Fruit fly (Drosophila melanogaster) whole organism, embryonic: ENCODE data around the gene CG2818.

Experiments used
- Ada2b ChIP-seq: fragments of 200-800 bp; sonication (Bioruptor generic); IDR thresholded peaks from 2 replicates; pipeline ENCODE4 v1.3.6; 2022; ENCODE audit warnings: missing biosample characterization, missing genetic modification characterization
- Asciz ChIP-seq: fragments of 200-800 bp; sonication (Bioruptor generic); optimal IDR thresholded peaks from 2 replicates; lab custom pipeline; 2017; ENCODE audit warnings: missing biosample characterization, mild to moderate bottlenecking, missing genetic modification characterization, missing genetic modification reagents
- Atf6 ChIP-seq: fragments of 200-800 bp; sonication (Bioruptor generic); IDR thresholded peaks from 2 replicates; pipeline ENCODE4 v1.3.6; 2022; ENCODE audit warnings: missing biosample characterization, missing genetic modification characterization
- Bteb2 ChIP-seq: fragments of 200-800 bp; sonication (Bioruptor generic); optimal IDR thresholded peaks from 2 replicates; lab custom pipeline; 2016; ENCODE audit warnings: missing biosample characterization, missing genetic modification characterization
- CG11247 ChIP-seq: fragments of 200-800 bp; sonication (Bioruptor generic); IDR thresholded peaks from 2 replicates; pipeline ENCODE4 v1.3.6; 2022; ENCODE audit warnings: missing biosample characterization, missing genetic modification characterization
- CG11504 ChIP-seq: fragments of 200-800 bp; sonication (Bioruptor generic); optimal IDR thresholded peaks from 3 replicates; lab custom pipeline; 2019; ENCODE audit warnings: missing biosample characterization, mild to moderate bottlenecking, missing genetic modification characterization, moderate library complexity
- CG13424 ChIP-seq: fragments of 200-800 bp; sonication (Bioruptor generic); optimal IDR thresholded peaks from 2 replicates; lab custom pipeline; 2019; ENCODE audit warnings: missing biosample characterization, mild to moderate bottlenecking, missing genetic modification characterization, moderate library complexity
- CG13894 ChIP-seq: fragments of 200-800 bp; sonication (Bioruptor generic); optimal IDR thresholded peaks from 3 replicates; lab custom pipeline; 2018; ENCODE audit warnings: missing biosample characterization, mild to moderate bottlenecking, missing genetic modification characterization, moderate library complexity
- CG14050 ChIP-seq: fragments of 200-800 bp; sonication (Bioruptor generic); IDR thresholded peaks from 3 replicates; pipeline ENCODE4 v1.3.6; 2022; ENCODE audit warnings: missing biosample characterization, missing genetic modification characterization
- CG15514 ChIP-seq: fragments of 200-800 bp; sonication (Bioruptor generic); optimal IDR thresholded peaks from 3 replicates; lab custom pipeline; 2017; ENCODE audit warnings: missing biosample characterization, missing genetic modification characterization, mild to moderate bottlenecking, moderate library complexity, missing genetic modification reagents
- CG1602 ChIP-seq: fragments of 200-800 bp; sonication (Bioruptor generic); optimal IDR thresholded peaks from 3 replicates; lab custom pipeline; 2016; ENCODE audit warnings: missing biosample characterization, missing genetic modification characterization
- CG1647 ChIP-seq: fragments of 200-800 bp; sonication (Bioruptor generic); optimal IDR thresholded peaks from 3 replicates; lab custom pipeline; 2016; ENCODE audit warnings: missing biosample characterization, missing genetic modification characterization
- CG17359 ChIP-seq: fragments of 200-800 bp; sonication (Bioruptor generic); optimal IDR thresholded peaks from 3 replicates; lab custom pipeline; 2018; ENCODE audit warnings: missing biosample characterization, mild to moderate bottlenecking, missing genetic modification characterization, moderate library complexity
- CG17568 ChIP-seq: fragments of 200-800 bp; sonication (Bioruptor generic); optimal IDR thresholded peaks from 2 replicates; lab custom pipeline; 2018; ENCODE audit warnings: missing biosample characterization, mild to moderate bottlenecking, missing genetic modification characterization, moderate library complexity
- CG2120 ChIP-seq: fragments of 200-800 bp; sonication (Bioruptor generic); optimal IDR thresholded peaks from 3 replicates; lab custom pipeline; 2016; ENCODE audit warnings: missing biosample characterization, missing genetic modification characterization
- CG30403 ChIP-seq: fragments of 200-800 bp; sonication (Bioruptor generic); optimal IDR thresholded peaks from 3 replicates; lab custom pipeline; 2016; ENCODE audit warnings: missing biosample characterization, missing genetic modification characterization
- CG4328 ChIP-seq: fragments of 200-800 bp; sonication (Bioruptor generic); optimal IDR thresholded peaks from 3 replicates; lab custom pipeline; 2017; ENCODE audit warnings: missing biosample characterization, missing genetic modification reagents, missing genetic modification characterization
- CG4617 ChIP-seq: fragments of 200-800 bp; sonication (Bioruptor generic); optimal IDR thresholded peaks from 3 replicates; lab custom pipeline; 2016; ENCODE audit warnings: missing biosample characterization, missing genetic modification characterization, borderline replicate concordance
- CG5180 ChIP-seq: fragments of 200-800 bp; sonication (Bioruptor generic); optimal IDR thresholded peaks from 3 replicates; lab custom pipeline; 2017; ENCODE audit warnings: missing biosample characterization, missing genetic modification characterization, mild to moderate bottlenecking, moderate library complexity, missing genetic modification reagents
- CG6813 ChIP-seq: fragments of 200-800 bp; sonication (Bioruptor generic); optimal IDR thresholded peaks from 2 replicates; lab custom pipeline; 2017; ENCODE audit warnings: missing biosample characterization, missing genetic modification characterization, mild to moderate bottlenecking, moderate library complexity, missing genetic modification reagents
- CG7839 ChIP-seq: fragments of 200-800 bp; sonication (Bioruptor generic); optimal IDR thresholded peaks from 3 replicates; lab custom pipeline; 2018; ENCODE audit warnings: missing biosample characterization, mild to moderate bottlenecking, missing genetic modification characterization, moderate library complexity
- CG8478 ChIP-seq: fragments of >200 bp; optimal IDR thresholded peaks from 2 replicates; lab custom pipeline; 2018
- CG8924 ChIP-seq: fragments of 200-800 bp; optimal IDR thresholded peaks from 3 replicates; lab custom pipeline; 2019; ENCODE audit warnings: missing biosample characterization, mild to moderate bottlenecking, missing genetic modification characterization, moderate library complexity
- CG9876 ChIP-seq: fragments of 200-800 bp; sonication (Bioruptor generic); optimal IDR thresholded peaks from 2 replicates; lab custom pipeline; 2016; ENCODE audit warnings: missing biosample characterization, missing genetic modification characterization
- CHES-1-like ChIP-seq: fragments of 200-800 bp; sonication (Bioruptor generic); optimal IDR thresholded peaks from 2 replicates; lab custom pipeline; 2016; ENCODE audit warnings: missing biosample characterization, missing genetic modification characterization
- CoRest ChIP-seq: fragments of 200-800 bp; sonication (Bioruptor generic); optimal IDR thresholded peaks from 3 replicates; lab custom pipeline; 2018; ENCODE audit warnings: missing biosample characterization, mild to moderate bottlenecking, missing genetic modification characterization, moderate library complexity
- Dll ChIP-seq: fragments of 200-800 bp; sonication (Bioruptor generic); IDR thresholded peaks from 4 replicates; pipeline ENCODE4 v1.3.6; 2022; ENCODE audit warnings: missing biosample characterization, missing genetic modification characterization; ENCODE audit not compliant: partially characterized antibody
- Fer1 ChIP-seq: fragments of 200-800 bp; sonication (Bioruptor generic); optimal IDR thresholded peaks from 2 replicates; lab custom pipeline; 2017; ENCODE audit warnings: missing biosample characterization, mild to moderate bottlenecking, missing genetic modification characterization
- Fer3 ChIP-seq: fragments of 200-800 bp; sonication (Bioruptor generic); optimal IDR thresholded peaks from 2 replicates; lab custom pipeline; 2018; ENCODE audit warnings: missing biosample characterization, mild to moderate bottlenecking, missing genetic modification characterization, moderate library complexity
- HHEX ChIP-seq: fragments of 200-800 bp; sonication (Bioruptor generic); optimal IDR thresholded peaks from 3 replicates; lab custom pipeline; 2017; ENCODE audit warnings: missing biosample characterization, mild to moderate bottlenecking, missing genetic modification characterization, missing genetic modification reagents
- Hey ChIP-seq: fragments of 200-800 bp; sonication (Bioruptor generic); optimal IDR thresholded peaks from 3 replicates; lab custom pipeline; 2018; ENCODE audit warnings: missing biosample characterization, mild to moderate bottlenecking, missing genetic modification characterization
- MBD-R2 ChIP-seq: fragments of 200-800 bp; sonication (Bioruptor generic); IDR thresholded peaks from 2 replicates; pipeline ENCODE4 v1.3.6; 2022; ENCODE audit warnings: missing biosample characterization, missing genetic modification characterization
- Poxn ChIP-seq: fragments of 200-800 bp; sonication (Bioruptor generic); IDR thresholded peaks from 2 replicates; pipeline ENCODE4 v1.3.6; 2022; ENCODE audit warnings: missing biosample characterization, missing genetic modification characterization
- Ravus ChIP-seq: fragments of 200-800 bp; sonication (Bioruptor generic); IDR thresholded peaks from 2 replicates; pipeline ENCODE4 v1.3.6; 2022; ENCODE audit warnings: missing biosample characterization, missing genetic modification characterization
- Rfx ChIP-seq: fragments of 200-800 bp; sonication (Bioruptor generic); IDR thresholded peaks from 2 replicates; pipeline ENCODE4 v1.3.6; 2022; ENCODE audit warnings: missing biosample characterization, missing genetic modification characterization
- Scr ChIP-seq: fragments of 200-800 bp; sonication (Bioruptor generic); IDR thresholded peaks from 2 replicates; pipeline ENCODE4 v1.3.6; 2022; ENCODE audit warnings: missing biosample characterization, missing genetic modification characterization; ENCODE audit not compliant: partially characterized antibody
- Sry-β ChIP-seq: fragments of 200-800 bp; sonication (Bioruptor generic); optimal IDR thresholded peaks from 2 replicates; lab custom pipeline; 2018; ENCODE audit warnings: missing biosample characterization, mild to moderate bottlenecking, missing genetic modification characterization, moderate library complexity
- Xrp1 ChIP-seq: fragments of 200-800 bp; sonication (Bioruptor generic); IDR thresholded peaks from 2 replicates; pipeline ENCODE4 v1.3.6; 2022; ENCODE audit warnings: missing biosample characterization, missing genetic modification characterization
- ci ChIP-seq: fragments of 200-800 bp; sonication (Bioruptor generic); IDR thresholded peaks from 3 replicates; pipeline ENCODE4 v1.3.6; 2022; ENCODE audit warnings: missing biosample characterization, missing genetic modification characterization
- dmrt11E ChIP-seq: fragments of 200-800 bp; sonication (Bioruptor generic); optimal IDR thresholded peaks from 3 replicates; lab custom pipeline; 2018; ENCODE audit warnings: missing biosample characterization, mild to moderate bottlenecking, missing genetic modification characterization, moderate library complexity
- exex ChIP-seq: fragments of 200-800 bp; sonication (Bioruptor generic); optimal IDR thresholded peaks from 4 replicates; lab custom pipeline; 2018; ENCODE audit warnings: missing biosample characterization, mild to moderate bottlenecking, missing genetic modification characterization, moderate library complexity
- grau ChIP-seq: fragments of 200-800 bp; optimal IDR thresholded peaks from 3 replicates; lab custom pipeline; 2019; ENCODE audit warnings: missing biosample characterization, mild to moderate bottlenecking, missing genetic modification characterization, moderate library complexity
- gt ChIP-seq: fragments of 200-800 bp; sonication (Bioruptor generic); IDR thresholded peaks from 2 replicates; pipeline ENCODE4 v1.3.6; 2022; ENCODE audit warnings: missing biosample characterization, missing genetic modification characterization
- mirr ChIP-seq: fragments of 200-800 bp; sonication (Bioruptor generic); optimal IDR thresholded peaks from 3 replicates; lab custom pipeline; 2018; ENCODE audit warnings: missing biosample characterization, mild to moderate bottlenecking, missing genetic modification characterization
- nmo ChIP-seq: fragments of 200-800 bp; sonication (Bioruptor generic); optimal IDR thresholded peaks from 2 replicates; lab custom pipeline; 2018; ENCODE audit warnings: missing biosample characterization, mild to moderate bottlenecking, missing genetic modification characterization, moderate library complexity
- peb ChIP-seq: fragments of 200-800 bp; sonication (Bioruptor generic); IDR thresholded peaks from 2 replicates; pipeline ENCODE4 v1.3.6; 2022; ENCODE audit warnings: missing biosample characterization, missing genetic modification characterization
- ro ChIP-seq: fragments of 200-800 bp; sonication (Bioruptor generic); IDR thresholded peaks from 2 replicates; pipeline ENCODE4 v1.3.6; 2022; ENCODE audit warnings: missing biosample characterization, missing genetic modification characterization
- sens ChIP-seq: fragments of 200-800 bp; sonication (Bioruptor generic); peaks from one replicate; lab custom pipeline; 2016; ENCODE audit warnings: missing biosample characterization, missing genetic modification characterization
- sim ChIP-seq: fragments of 200-800 bp; sonication (Bioruptor generic); IDR thresholded peaks from 2 replicates; pipeline ENCODE4 v1.3.6; 2022; ENCODE audit warnings: missing biosample characterization, missing genetic modification characterization
- slbo ChIP-seq: fragments of 200-800 bp; sonication (Bioruptor generic); IDR thresholded peaks from 2 replicates; pipeline ENCODE4 v1.3.6; 2022; ENCODE audit warnings: missing biosample characterization, missing genetic modification characterization
- tin ChIP-seq: fragments of 200-800 bp; sonication (Bioruptor generic); optimal IDR thresholded peaks from 3 replicates; lab custom pipeline; 2016; ENCODE audit warnings: missing biosample characterization, missing genetic modification characterization
- twi ChIP-seq: fragments of 200-800 bp; optimal IDR thresholded peaks from 2 replicates; lab custom pipeline; 2019; ENCODE audit warnings: missing biosample characterization, mild to moderate bottlenecking, missing genetic modification characterization, moderate library complexity

CG2818 gene

dm6 chr2L:3740443-3740842, 27.3 kb downstream of the CG2818 start (continued):
- no peak for TF ChIP-seq Xrp1 (GFP tag; lab: Robert Waterston, UW)
- no peak for TF ChIP-seq CG17568 (GFP tag; lab: Kevin White, UChicago)
- no peak for TF ChIP-seq ci
- no peak for TF ChIP-seq CG4328 (GFP tag; lab: Kevin White, UChicago)
- no peak for TF ChIP-seq Sry-β (GFP tag; lab: Kevin White, UChicago)
- TF ChIP-seq Hey (tag; lab: Kevin White, UChicago): no peak
- no peak for TF ChIP-seq CG11247 (GFP tag; lab: Robert Waterston, UW)
- peak; percentile 19 for TF ChIP-seq CG13424
- TF ChIP-seq Fer3 (tag; lab: Kevin White, UChicago): peak; percentile 12
- TF ChIP-seq ro (GFP tag; lab: Robert Waterston, UW): no peak
- peak; percentile 50 for TF ChIP-seq CG2120 (GFP tag; lab: Kevin White, UChicago)
- no peak for TF ChIP-seq Dll (GFP tag; lab: Robert Waterston, UW)
- TF ChIP-seq Scr (GFP tag; lab: Robert Waterston, UW): no peak
- TF ChIP-seq CG13894: no peak
- no peak for TF ChIP-seq CG17359 (tag; lab: Kevin White, UChicago)
- TF ChIP-seq mirr (GFP tag; lab: Kevin White, UChicago): no peak
- TF ChIP-seq CG1647 (GFP tag; lab: Kevin White, UChicago): no peak
- TF ChIP-seq nmo (GFP tag; lab: Kevin White, UChicago): no peak
- no peak for TF ChIP-seq CG8924
- TF ChIP-seq Poxn (GFP tag; lab: Robert Waterston, UW): no peak
- TF ChIP-seq CG7839 (tag; lab: Kevin White, UChicago): peak; percentile 46
- TF ChIP-seq grau: peak; percentile 46
- no peak for TF ChIP-seq CG14050 (GFP tag; lab: Robert Waterston, UW)
- peak; percentile 26 for TF ChIP-seq CG15514 (GFP tag; lab: Kevin White, UChicago)
- TF ChIP-seq Ada2b (GFP tag; lab: Robert Waterston, UW): no peak
- peak; percentile 12 for TF ChIP-seq CoRest (tag; lab: Kevin White, UChicago)
- TF ChIP-seq Atf6 (GFP tag; lab: Robert Waterston, UW): 0 out of 2 replicates have a peak, but pooled peaks have one; percentile 22
- no peak for TF ChIP-seq twi (tag; lab: Kevin White, UChicago)
- peak; percentile 50 for TF ChIP-seq sens (GFP tag; lab: Kevin White, UChicago)
- no peak for TF ChIP-seq Ravus
- no peak for TF ChIP-seq Bteb2 (GFP tag; lab: Kevin White, UChicago)
- TF ChIP-seq CG5180 (GFP tag; lab: Kevin White, UChicago): no peak
- no peak for TF ChIP-seq tin (GFP tag; lab: Kevin White, UChicago)
- no peak for TF ChIP-seq CG6813
- TF ChIP-seq peb (GFP tag; lab: Robert Waterston, UW): no peak
- no peak for TF ChIP-seq CG1602 (GFP tag; lab: Kevin White, UChicago)
- peak; percentile 6 for TF ChIP-seq HHEX
- TF ChIP-seq exex (tag; lab: Kevin White, UChicago): no peak
- no peak for TF ChIP-seq CG8478 (lab: Kevin White, UChicago)
- no peak for TF ChIP-seq gt
- no peak for TF ChIP-seq CG9876 (GFP tag; lab: Kevin White, UChicago)
- TF ChIP-seq dmrt11E (tag; lab: Kevin White, UChicago): no peak
- TF ChIP-seq CG11504: peak; percentile 51
- peak; percentile 7 for TF ChIP-seq CG30403 (GFP tag; lab: Kevin White, UChicago)
- TF ChIP-seq MBD-R2 (GFP tag; lab: Robert Waterston, UW): no peak
- TF ChIP-seq slbo: no peak; the same call in 1 of the 2 replicates
- TF ChIP-seq Asciz (GFP tag; lab: Kevin White, UChicago): peak; percentile 12
- TF ChIP-seq Rfx (GFP tag; lab: Robert Waterston, UW): peak; percentile 25
- no peak for TF ChIP-seq CG4617 (GFP tag; lab: Kevin White, UChicago)
- no peak for TF ChIP-seq CHES-1-like (GFP tag; lab: Kevin White, UChicago)
- TF ChIP-seq Fer1 (GFP tag; lab: Kevin White, UChicago): peak; percentile 39
- no peak for TF ChIP-seq sim (GFP tag; lab: Robert Waterston, UW)
